Fruit fly (Drosophila melanogaster): Measurements from ENCODE around the gene CG10513.

Gene CG10513

dm6 chr3R:25313771-25314170, 36.8 kb upstream of the CG10513 start, which contains the start of gene CG31087:
TSS of gene CG31087 (minus strand) at chr3R:25313833.
- no peak for TF ChIP-seq bab1 (GFP tag; optimal IDR thresholded peaks at IDR 0.05)
- peak; percentile 63 for TF ChIP-seq cic (GFP tag; optimal IDR thresholded peaks at IDR 0.05)

dm6 chr3R:25312583-25312982, 35.6 kb upstream of the CG10513 start:
- TF ChIP-seq bab1 (GFP tag; optimal IDR thresholded peaks at IDR 0.05) (no peak), Hr96 (GFP tag; optimal IDR thresholded peaks at IDR 0.05) (no peak), CG1620 (GFP tag; optimal IDR thresholded peaks at IDR 0.05) (no peak), toe (GFP tag; optimal IDR thresholded peaks at IDR 0.05) (peak; percentile 26)

- TF ChIP-seq ovo (GFP tag; optimal IDR thresholded peaks at IDR 0.05) (no peak), CG33017 (tag; optimal IDR thresholded peaks at IDR 0.05) (no peak), CG5204 (GFP tag; optimal IDR thresholded peaks at IDR 0.05) (no peak)
Measured at dm6 chr3R:25310843-25311242, 33.8 kb upstream of the CG10513 start, which contains the start of gene CG31099. TSS of gene CG31099 (minus strand) at chr3R:25310943.

- TF ChIP-seq cic (GFP tag; optimal IDR thresholded peaks at IDR 0.05) (peak; percentile 5), Clk (GFP tag; optimal IDR thresholded peaks at IDR 0.05) (no peak), kay (GFP tag; ENCODE audit: borderline replicate concordance) (no peak)
Measured at dm6 chr3R:25309175-25309574, 32.2 kb upstream of the CG10513 start.

- TF ChIP-seq Mnt (GFP tag; optimal IDR thresholded peaks at IDR 0.05) (peak; percentile 33), CG5204 (GFP tag; optimal IDR thresholded peaks at IDR 0.05) (no peak), bab1 (GFP tag; optimal IDR thresholded peaks at IDR 0.05) (no peak), CG11617 (GFP tag; optimal IDR thresholded peaks at IDR 0.05) (no peak), cic (GFP tag; optimal IDR thresholded peaks at IDR 0.05) (peak; percentile 46), CG12768 (GFP tag; optimal IDR thresholded peaks at IDR 0.05) (peak; percentile 61), Hr96 (GFP tag; optimal IDR thresholded peaks at IDR 0.05) (peak; percentile 1), CG1620 (GFP tag; optimal IDR thresholded peaks at IDR 0.05) (no peak), pad (GFP tag; optimal IDR thresholded peaks at IDR 0.05) (no peak), Clk (GFP tag; optimal IDR thresholded peaks at IDR 0.05) (no peak)
Measured at dm6 chr3R:25308228-25308627, 31.2 kb upstream of the CG10513 start, which contains the start of gene CG10550. TSS of gene CG10550 (minus strand) at chr3R:25308391.

dm6 chr3R:25305822-25306544, 29.0 kb upstream of the CG10513 start:
- peak; percentile 95 for TF ChIP-seq kay (GFP tag; ENCODE audit: borderline replicate concordance)
- no peak for TF ChIP-seq CG7045 (GFP tag; optimal IDR thresholded peaks at IDR 0.05)
- peak; percentile 23 for TF ChIP-seq CG12768 (GFP tag; optimal IDR thresholded peaks at IDR 0.05)
- no peak for TF ChIP-seq CG33017 (tag; optimal IDR thresholded peaks at IDR 0.05)
- TF ChIP-seq CG5204 (GFP tag; optimal IDR thresholded peaks at IDR 0.05): no peak
- TF ChIP-seq ovo (GFP tag; optimal IDR thresholded peaks at IDR 0.05): no peak
- no peak for TF ChIP-seq CG7101 (tag; optimal IDR thresholded peaks at IDR 0.05)
- no peak for TF ChIP-seq Mnt (GFP tag; optimal IDR thresholded peaks at IDR 0.05)
- TF ChIP-seq CG11617 (GFP tag; optimal IDR thresholded peaks at IDR 0.05): no peak
- no peak for TF ChIP-seq CG14711 (tag; optimal IDR thresholded peaks at IDR 0.05)
- no peak for TF ChIP-seq CG1620 (GFP tag; optimal IDR thresholded peaks at IDR 0.05)
- TF ChIP-seq cnc (optimal IDR thresholded peaks at IDR 0.05): peak; percentile 54 to 91
- no peak for TF ChIP-seq Crg-1 (GFP tag; optimal IDR thresholded peaks at IDR 0.05)
- TF ChIP-seq Hr96 (GFP tag; optimal IDR thresholded peaks at IDR 0.05): no peak
- TF ChIP-seq toe (GFP tag; optimal IDR thresholded peaks at IDR 0.05): no peak
- no peak for TF ChIP-seq pad (GFP tag; optimal IDR thresholded peaks at IDR 0.05)
- TF ChIP-seq tj (GFP tag; optimal IDR thresholded peaks at IDR 0.05): peak; percentile 28
- TF ChIP-seq Clk (GFP tag; optimal IDR thresholded peaks at IDR 0.05): no peak
- TF ChIP-seq cic (GFP tag; optimal IDR thresholded peaks at IDR 0.05): peak; percentile 73
- no peak for TF ChIP-seq bab1 (GFP tag; optimal IDR thresholded peaks at IDR 0.05)

- peak; percentile 62 for TF ChIP-seq cic (GFP tag; optimal IDR thresholded peaks at IDR 0.05)
- peak; percentile 84 for TF ChIP-seq kay (GFP tag; ENCODE audit: borderline replicate concordance)
- TF ChIP-seq cnc (optimal IDR thresholded peaks at IDR 0.05): no peak
Measured at dm6 chr3R:25303857-25304440, 26.9 kb upstream of the CG10513 start, which contains the start of gene CG31436. TSS of gene CG31436 (plus strand) at chr3R:25304137.

- TF ChIP-seq ovo (GFP tag; optimal IDR thresholded peaks at IDR 0.05): no peak
- TF ChIP-seq cnc (optimal IDR thresholded peaks at IDR 0.05): no peak
- peak; percentile 93 for TF ChIP-seq kay (GFP tag; ENCODE audit: borderline replicate concordance)
- TF ChIP-seq cic (GFP tag; optimal IDR thresholded peaks at IDR 0.05): peak; percentile 26
Measured at dm6 chr3R:25302239-25302638, 25.2 kb upstream of the CG10513 start, which contains the start of gene CG31370. TSS of gene CG31370 (plus strand) at chr3R:25302464.

All from whole organism, adult.